Fruit fly (Drosophila melanogaster) whole organism, embryonic: ENCODE data around the gene Atx2.

Experiments
- Lim3 ChIP-seq: fragments of 200-800 bp; sonication (Bioruptor generic); IDR thresholded peaks from 2 replicates; pipeline ENCODE4 v1.3.6; 2022; ENCODE audit warnings: missing biosample characterization, missing genetic modification characterization
- esg ChIP-seq: fragments of 200-800 bp; sonication (Bioruptor generic); conservative IDR thresholded peaks from 2 replicates; pipeline ENCODE4 v1.3.6; 2022; ENCODE audit warnings: missing biosample characterization, missing genetic modification characterization
- usp ChIP-seq: fragments of >200 bp; optimal IDR thresholded peaks from 2 replicates; lab custom pipeline; 2017; ENCODE audit warnings: missing biosample characterization, missing genetic modification characterization

- TF ChIP-seq usp (GFP tag; lab: Kevin White, UChicago) (no peak), Lim3 (GFP tag; lab: Robert Waterston, UW) (no peak), esg (GFP tag; lab: Robert Waterston, UW) (no peak)
Observed at dm6 chr3R:15410689-15411587, 2.7 kb downstream of the Atx2 start.
